Worm (Caenorhabditis elegans) whole organism, mixed stage, embryonic: ENCODE measurements around the gene srv-8.
A peak's percentile ranks its signal among the peaks of the same experiment; 100 is the strongest.

ENCODE experiments used
- M03D4.4 ChIP-seq: sonication (generic microtip); optimal IDR thresholded peaks from 2 replicates; lab custom pipeline; 2017; ENCODE audit warnings: mild to moderate bottlenecking, missing genetic modification characterization, missing compliant biosample characterization
- blmp-1 ChIP-seq: fragments of 150-350 bp; optimal IDR thresholded peaks from 2 replicates; lab custom pipeline; 2014; ENCODE audit warnings: missing biosample characterization, missing genetic modification characterization
- ceh-39 ChIP-seq: fragments of 150-350 bp; optimal IDR thresholded peaks from 2 replicates; lab custom pipeline; 2014; ENCODE audit warnings: missing biosample characterization, missing genetic modification characterization
- ceh-83 ChIP-seq: fragments of 200-800 bp; sonication (Bioruptor generic); optimal IDR thresholded peaks from 2 replicates; lab custom pipeline; 2018; ENCODE audit warnings: mild to moderate bottlenecking, missing genetic modification characterization, missing compliant biosample characterization
- ces-1 ChIP-seq: fragments of 150-350 bp; optimal IDR thresholded peaks from 2 replicates; lab custom pipeline; 2014; ENCODE audit warnings: missing biosample characterization, missing genetic modification reagents, missing genetic modification characterization
- cnd-1 ChIP-seq: fragments of 200-800 bp; sonication (Bioruptor generic); optimal IDR thresholded peaks from 2 replicates; lab custom pipeline; 2018; ENCODE audit warnings: mild to moderate bottlenecking, missing genetic modification characterization, missing compliant biosample characterization
- drap-1 ChIP-seq: fragments of 200-800 bp; sonication (Bioruptor generic); optimal IDR thresholded peaks from 3 replicates; lab custom pipeline; 2018; ENCODE audit warnings: mild to moderate bottlenecking, missing genetic modification characterization, missing compliant biosample characterization
- elt-1 ChIP-seq: sonication (generic microtip); optimal IDR thresholded peaks from 2 replicates; lab custom pipeline; 2017; ENCODE audit warnings: missing genetic modification characterization, mild to moderate bottlenecking, missing compliant biosample characterization, antibody characterized with exemption, moderate library complexity, borderline replicate concordance; ENCODE audit not compliant: insufficient read depth
- elt-3 ChIP-seq: fragments of 150-350 bp; optimal IDR thresholded peaks from 2 replicates; lab custom pipeline; 2014; ENCODE audit warnings: missing biosample characterization, missing genetic modification characterization
- flh-1 ChIP-seq: fragments of 200-800 bp; sonication (Bioruptor generic); optimal IDR thresholded peaks from 2 replicates; lab custom pipeline; 2018; ENCODE audit warnings: mild to moderate bottlenecking, missing genetic modification characterization, moderate library complexity, missing compliant biosample characterization
- ham-2 ChIP-seq: fragments of 200-800 bp; sonication (Bioruptor generic); optimal IDR thresholded peaks from 2 replicates; lab custom pipeline; 2018; ENCODE audit warnings: mild to moderate bottlenecking, missing genetic modification characterization, missing compliant biosample characterization
- hlh-1 ChIP-seq: fragments of 150-350 bp; optimal IDR thresholded peaks from 2 replicates; lab custom pipeline; 2014; ENCODE audit warnings: missing biosample characterization, missing genetic modification reagents, missing genetic modification characterization
- lin-13 ChIP-seq: fragments of 150-350 bp; optimal IDR thresholded peaks from 2 replicates; lab custom pipeline; 2014; ENCODE audit warnings: missing biosample characterization, missing genetic modification characterization
- lin-32 ChIP-seq: fragments of 200-800 bp; sonication (Bioruptor generic); optimal IDR thresholded peaks from 2 replicates; lab custom pipeline; 2018; ENCODE audit warnings: mild to moderate bottlenecking, missing genetic modification characterization, missing compliant biosample characterization
- lsy-2 ChIP-seq: fragments of 150-350 bp; optimal IDR thresholded peaks from 2 replicates; lab custom pipeline; 2014; ENCODE audit warnings: missing biosample characterization, missing genetic modification characterization
- mab-5 ChIP-seq: fragments of 150-350 bp; optimal IDR thresholded peaks from 2 replicates; lab custom pipeline; 2014; ENCODE audit warnings: missing biosample characterization, missing genetic modification characterization
- mep-1 ChIP-seq: fragments of 150-350 bp; optimal IDR thresholded peaks from 2 replicates; lab custom pipeline; 2017; ENCODE audit warnings: missing biosample characterization, missing genetic modification reagents, missing genetic modification characterization, inconsistent platforms
- mls-2 ChIP-seq: sonication (generic microtip); optimal IDR thresholded peaks from 2 replicates; lab custom pipeline; 2016; ENCODE audit warnings: mild to moderate bottlenecking, missing genetic modification characterization, moderate library complexity, missing compliant biosample characterization
- nhr-12 ChIP-seq: fragments of 150-350 bp; optimal IDR thresholded peaks from 2 replicates; lab custom pipeline; 2014; ENCODE audit warnings: missing biosample characterization, missing genetic modification characterization
- nhr-2 ChIP-seq: fragments of 150-350 bp; optimal IDR thresholded peaks from 2 replicates; lab custom pipeline; 2014; ENCODE audit warnings: missing biosample characterization, missing genetic modification characterization
- nhr-237 ChIP-seq: fragments of 150-350 bp; optimal IDR thresholded peaks from 2 replicates; lab custom pipeline; 2014; ENCODE audit warnings: missing biosample characterization, missing genetic modification characterization
- nhr-28 ChIP-seq: fragments of 150-350 bp; optimal IDR thresholded peaks from 2 replicates; lab custom pipeline; 2014; ENCODE audit warnings: missing biosample characterization, missing genetic modification characterization
- nhr-76 ChIP-seq: sonication (generic microtip); optimal IDR thresholded peaks from 2 replicates; lab custom pipeline; 2017; ENCODE audit warnings: missing biosample characterization, missing genetic modification characterization
- pha-4 ChIP-seq: fragments of 150-350 bp; optimal IDR thresholded peaks from 2 replicates; lab custom pipeline; 2018; ENCODE audit warnings: missing biosample characterization, missing genetic modification reagents, missing genetic modification characterization
- sem-2 ChIP-seq: fragments of 200-800 bp; sonication (Bioruptor generic); optimal IDR thresholded peaks from 2 replicates; lab custom pipeline; 2018; ENCODE audit warnings: mild to moderate bottlenecking, missing genetic modification characterization, missing compliant biosample characterization
- sptf-1 ChIP-seq: sonication (generic microtip); optimal IDR thresholded peaks from 2 replicates; lab custom pipeline; 2017; ENCODE audit warnings: mild to moderate bottlenecking, missing genetic modification characterization, moderate library complexity, missing compliant biosample characterization
- tbx-8 ChIP-seq: fragments of 200-800 bp; sonication (Bioruptor generic); optimal IDR thresholded peaks from 2 replicates; lab custom pipeline; 2018; ENCODE audit warnings: mild to moderate bottlenecking, missing genetic modification characterization, moderate library complexity, missing compliant biosample characterization
- unc-120 ChIP-seq: sonication (generic microtip); optimal IDR thresholded peaks from 2 replicates; lab custom pipeline; 2017; ENCODE audit warnings: missing genetic modification characterization, missing compliant biosample characterization; ENCODE audit not compliant: poor library complexity, severe bottlenecking
- unc-62 ChIP-seq: fragments of 150-350 bp; optimal IDR thresholded peaks from 2 replicates; lab custom pipeline; 2014; ENCODE audit warnings: missing biosample characterization, missing genetic modification reagents, missing genetic modification characterization
- zip-8 ChIP-seq: fragments of 150-350 bp; optimal IDR thresholded peaks from 2 replicates; lab custom pipeline; 2014; ENCODE audit warnings: missing biosample characterization, missing genetic modification characterization
- ztf-11 ChIP-seq: fragments of 150-350 bp; optimal IDR thresholded peaks from 2 replicates; lab custom pipeline; 2014; ENCODE audit warnings: missing biosample characterization, missing genetic modification characterization

Gene srv-8

DNA sequence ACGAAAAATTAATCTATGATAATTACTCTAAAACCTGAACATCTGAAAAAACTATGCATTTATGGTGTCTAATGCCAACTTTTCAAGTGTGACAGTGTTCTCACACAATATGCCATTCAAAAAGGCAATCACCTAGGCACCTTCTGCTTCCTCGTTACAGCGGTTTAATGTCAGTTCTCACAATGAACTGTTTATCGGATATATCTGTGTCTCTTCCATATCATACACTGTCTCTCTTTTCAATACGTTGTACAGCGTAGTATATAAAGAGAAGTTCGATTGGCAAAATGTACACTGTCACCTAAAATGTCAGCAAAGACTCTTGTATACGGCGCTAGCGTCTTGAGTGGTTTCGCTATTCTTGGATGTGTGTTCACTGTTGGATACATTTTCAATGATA is 21.1 kb upstream of the srv-8 start, which contains the start of gene col-162:
Gene col-162, plus strand, starts transcription at position 301 of the 400 bp plus-strand sequence.
- TF ChIP-seq mls-2 (tag; lab: Kevin White, UChicago) (no peak), ztf-11 (no peak), cnd-1 (tag; lab: Kevin White, UChicago) (no peak), ceh-39 (tag; lab: Kevin White, UChicago) (no peak), lin-32 (no peak), pha-4 (no peak), flh-1 (GFP tag; lab: Kevin White, UChicago) (no peak)

DNA sequence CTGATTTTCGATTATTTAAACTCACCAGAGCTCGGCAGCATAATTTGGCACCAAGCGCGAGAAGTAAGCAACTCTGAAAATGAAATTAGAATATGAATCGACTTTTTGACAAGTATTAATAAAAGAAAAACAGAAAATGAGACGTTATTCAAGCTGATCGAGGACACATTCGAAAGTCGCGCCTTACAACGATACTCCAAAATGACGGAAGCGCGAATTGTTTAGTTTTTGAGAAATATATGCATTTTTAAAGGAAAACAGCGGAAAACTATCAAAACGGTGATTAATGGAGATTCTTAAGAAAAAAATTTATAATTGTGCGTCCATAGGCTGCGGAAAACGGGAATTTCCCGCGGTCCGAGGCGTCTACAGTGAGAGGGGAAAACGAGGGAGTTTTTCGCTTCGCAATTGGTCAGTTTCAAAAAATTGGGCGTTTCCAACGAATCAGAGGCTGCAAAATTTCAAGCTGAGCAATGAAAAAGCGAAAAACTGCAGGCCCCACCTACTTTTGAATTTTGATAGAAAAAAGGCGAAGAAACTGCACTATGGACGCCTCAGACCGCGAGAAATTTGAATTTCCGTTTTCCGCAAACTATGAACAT is 17.0 kb upstream of the srv-8 start, which contains the start of gene mes-4:
Gene mes-4, minus strand, starts transcription at position 73 of the 602 bp plus-strand sequence.
- no peak for TF ChIP-seq cnd-1 (tag; lab: Kevin White, UChicago)
- no peak for TF ChIP-seq nhr-237
- TF ChIP-seq zip-8 (tag; lab: Kevin White, UChicago): no peak
- TF ChIP-seq unc-120 (tag; lab: Kevin White, UChicago): no peak
- TF ChIP-seq hlh-1: no peak
- no peak for TF ChIP-seq lin-32
- TF ChIP-seq ham-2: no peak

DNA sequence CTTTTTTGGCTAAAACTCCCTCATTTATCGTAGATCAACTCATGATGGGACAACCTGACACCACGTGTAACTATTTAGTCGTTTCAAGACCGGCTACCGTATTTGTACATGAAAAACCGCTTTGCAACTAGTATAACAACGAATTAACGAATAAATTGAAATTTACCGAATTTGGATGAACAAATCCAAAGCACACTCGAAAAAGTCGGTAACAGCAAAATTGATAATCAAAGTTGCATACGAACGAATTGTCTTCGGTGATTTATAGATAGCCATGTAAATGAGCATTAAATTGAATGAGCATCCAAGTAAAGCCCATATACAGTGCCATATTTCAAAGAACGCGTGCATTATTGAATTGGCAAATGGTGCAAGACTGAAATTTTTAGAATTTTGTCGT is 11.8 kb upstream of the srv-8 start, which contains the start of gene srd-17:
Gene srd-17, minus strand, starts transcription at position 351 of the 400 bp plus-strand sequence.
- TF ChIP-seq nhr-12 (tag; lab: Kevin White, UChicago) (peak; percentile 37), ztf-11 (no peak)
- TF ChIP-seq, all 35 proteins: peak for 1

- TF ChIP-seq elt-3 (tag; lab: Kevin White, UChicago) (no peak), ceh-39 (tag; lab: Kevin White, UChicago) (no peak), mep-1 (tag; lab: Kevin White, UChicago) (no peak), M03D4.4 (tag; lab: Kevin White, UChicago) (no peak), ces-1 (GFP tag; lab: Kevin White, UChicago) (no peak), zip-8 (tag; lab: Kevin White, UChicago) (no peak), ztf-11 (no peak), mab-5 (no peak), nhr-12 (tag; lab: Kevin White, UChicago) (no peak), sem-2 (GFP tag; lab: Kevin White, UChicago) (no peak), nhr-76 (tag; lab: Kevin White, UChicago) (no peak), hlh-1 (no peak)
- TF ChIP-seq, all 35 proteins: peak for 0
These were observed 8.1 kb upstream of the srv-8 start, which contains the start of gene srd-19 for ce11 chrV:13428660-13429059. TSS of gene srd-19 (minus strand) at chrV:13428760.

DNA sequence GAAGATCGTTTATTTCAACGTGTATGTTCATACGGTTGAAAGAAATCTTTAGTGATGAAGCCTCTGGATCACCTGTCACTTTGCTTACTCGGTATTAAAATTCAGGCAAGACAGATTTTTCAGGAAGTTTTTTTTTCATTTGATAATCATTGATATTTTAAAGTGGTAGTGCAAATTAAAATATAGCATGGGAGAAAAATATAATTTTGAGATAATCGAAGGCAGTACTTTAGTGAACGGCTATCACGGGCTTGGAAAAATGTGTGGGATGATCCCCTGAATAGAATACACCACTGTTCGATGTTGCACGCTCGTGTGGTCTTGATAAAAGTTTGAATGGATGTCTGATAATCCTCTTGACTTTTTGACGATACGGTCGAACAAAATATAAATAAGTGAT is 6.8 kb upstream of the srv-8 start:
- TF ChIP-seq ztf-11 (no peak), hlh-1 (no peak), flh-1 (GFP tag; lab: Kevin White, UChicago) (no peak), elt-1 (tag; lab: Kevin White, UChicago) (no peak), nhr-12 (tag; lab: Kevin White, UChicago) (no peak), ces-1 (GFP tag; lab: Kevin White, UChicago) (no peak), tbx-8 (no peak), nhr-237 (no peak)

ce11 chrV:13426764-13427163 is 6.2 kb upstream of the srv-8 start, which contains the start of gene srd-18:
TSS of gene srd-18 (minus strand) at chrV:13426864.
- TF ChIP-seq ces-1 (GFP tag; lab: Kevin White, UChicago): no peak
- no peak for TF ChIP-seq cnd-1 (tag; lab: Kevin White, UChicago)
- no peak for TF ChIP-seq sem-2 (GFP tag; lab: Kevin White, UChicago)
- TF ChIP-seq elt-3 (tag; lab: Kevin White, UChicago): no peak
- TF ChIP-seq nhr-2: no peak
- TF ChIP-seq mep-1 (tag; lab: Kevin White, UChicago): no peak
- no peak for TF ChIP-seq nhr-76 (tag; lab: Kevin White, UChicago)
- no peak for TF ChIP-seq unc-62 (GFP tag; lab: Kevin White, UChicago)
- TF ChIP-seq sptf-1 (tag; lab: Kevin White, UChicago): no peak
- TF ChIP-seq ham-2: no peak

DNA sequence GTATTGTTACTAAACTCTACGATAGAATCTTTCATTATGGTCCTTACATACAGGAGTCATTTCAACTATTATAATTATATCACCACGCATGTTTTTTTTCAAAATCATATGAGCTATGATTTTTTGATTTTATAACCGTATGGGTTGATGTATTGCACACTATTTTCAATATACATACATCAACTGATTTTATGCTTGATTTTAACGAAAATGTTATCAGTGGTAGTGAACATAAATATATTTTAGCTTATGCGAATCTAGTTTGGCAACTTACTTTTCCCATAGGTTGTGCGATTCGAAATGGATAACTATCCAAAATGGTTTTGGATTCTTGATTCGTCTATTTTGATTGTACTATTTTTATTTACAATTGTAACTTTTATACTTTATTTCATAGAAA is 3.1 kb upstream of the srv-8 start, which contains the start of gene srv-10:
Gene srv-10, plus strand, starts transcription at position 301 of the 400 bp plus-strand sequence.
- TF ChIP-seq elt-1 (tag; lab: Kevin White, UChicago): no peak
- TF ChIP-seq ceh-83: no peak
- TF ChIP-seq zip-8 (tag; lab: Kevin White, UChicago): no peak
- TF ChIP-seq lin-13: no peak
- no peak for TF ChIP-seq nhr-28 (tag; lab: Kevin White, UChicago)
- no peak for TF ChIP-seq ceh-39 (tag; lab: Kevin White, UChicago)
- no peak for TF ChIP-seq unc-120 (tag; lab: Kevin White, UChicago)
- no peak for TF ChIP-seq tbx-8
- no peak for TF ChIP-seq drap-1 (GFP tag; lab: Kevin White, UChicago)
- no peak for TF ChIP-seq M03D4.4 (tag; lab: Kevin White, UChicago)
- no peak for TF ChIP-seq lsy-2
- TF ChIP-seq sptf-1 (tag; lab: Kevin White, UChicago): no peak
- no peak for TF ChIP-seq ces-1 (GFP tag; lab: Kevin White, UChicago)
- TF ChIP-seq lin-32: no peak
- no peak for TF ChIP-seq flh-1 (GFP tag; lab: Kevin White, UChicago)
- no peak for TF ChIP-seq hlh-1
- TF ChIP-seq blmp-1 (tag; lab: Kevin White, UChicago): no peak
- TF ChIP-seq nhr-2: no peak
